Fruit fly (Drosophila melanogaster) whole organism, embryonic: Measurements from ENCODE around the gene ninaB.

ENCODE experiments used
- ATbp ChIP-seq: fragments of 200-800 bp; sonication (Bioruptor generic); optimal IDR thresholded peaks from 2 replicates; lab custom pipeline; 2017; ENCODE audit warnings: missing biosample characterization, mild to moderate bottlenecking, missing genetic modification characterization, missing genetic modification reagents
- B-H2 ChIP-seq: fragments of 200-800 bp; sonication (Bioruptor generic); optimal IDR thresholded peaks from 2 replicates; lab custom pipeline; 2018; ENCODE audit warnings: missing biosample characterization, mild to moderate bottlenecking, missing genetic modification characterization
- Bteb2 ChIP-seq: fragments of 200-800 bp; sonication (Bioruptor generic); optimal IDR thresholded peaks from 2 replicates; lab custom pipeline; 2016; ENCODE audit warnings: missing biosample characterization, missing genetic modification characterization
- CG10147 ChIP-seq: fragments of 200-800 bp; sonication (Bioruptor generic); optimal IDR thresholded peaks from 2 replicates; lab custom pipeline; 2019; ENCODE audit warnings: missing biosample characterization, mild to moderate bottlenecking, missing genetic modification characterization, moderate library complexity
- CG11695 ChIP-seq: fragments of 200-800 bp; sonication (Bioruptor generic); IDR thresholded peaks from 3 replicates; pipeline ENCODE4 v1.3.6; 2022; ENCODE audit warnings: missing biosample characterization, missing genetic modification characterization
- CG12104 ChIP-seq: fragments of 200-800 bp; sonication (Bioruptor generic); optimal IDR thresholded peaks from 3 replicates; lab custom pipeline; 2016; ENCODE audit warnings: missing biosample characterization, missing genetic modification characterization
- CG13296 ChIP-seq: fragments of 200-800 bp; sonication (Bioruptor generic); optimal IDR thresholded peaks from 3 replicates; lab custom pipeline; 2018; ENCODE audit warnings: missing biosample characterization, mild to moderate bottlenecking, missing genetic modification characterization
- CG14710 ChIP-seq: fragments of 200-800 bp; sonication (Bioruptor generic); optimal IDR thresholded peaks from 3 replicates; lab custom pipeline; 2019; ENCODE audit warnings: missing biosample characterization, mild to moderate bottlenecking, missing genetic modification characterization, moderate library complexity
- CG15479 ChIP-seq: fragments of 200-800 bp; sonication (Bioruptor generic); optimal IDR thresholded peaks from 3 replicates; lab custom pipeline; 2019; ENCODE audit warnings: missing biosample characterization, mild to moderate bottlenecking, missing genetic modification characterization, moderate library complexity
- CG15601 ChIP-seq: fragments of 200-800 bp; sonication (Bioruptor generic); optimal IDR thresholded peaks from 3 replicates; lab custom pipeline; 2019; ENCODE audit warnings: missing biosample characterization, mild to moderate bottlenecking, missing genetic modification characterization, moderate library complexity
- CG17359 ChIP-seq: fragments of 200-800 bp; sonication (Bioruptor generic); optimal IDR thresholded peaks from 3 replicates; lab custom pipeline; 2018; ENCODE audit warnings: missing biosample characterization, mild to moderate bottlenecking, missing genetic modification characterization, moderate library complexity
- CG1792 ChIP-seq: fragments of 200-800 bp; sonication (Bioruptor generic); optimal IDR thresholded peaks from 2 replicates; lab custom pipeline; 2016; ENCODE audit warnings: missing biosample characterization, missing genetic modification characterization
- CG2202 ChIP-seq: fragments of 200-800 bp; sonication (Bioruptor generic); optimal IDR thresholded peaks from 2 replicates; lab custom pipeline; 2018; ENCODE audit warnings: missing biosample characterization, mild to moderate bottlenecking, missing genetic modification characterization
- CG31388 ChIP-seq: fragments of 200-800 bp; sonication (Bioruptor generic); optimal IDR thresholded peaks from 2 replicates; lab custom pipeline; 2016; ENCODE audit warnings: missing biosample characterization, missing genetic modification characterization
- CG31441 ChIP-seq: fragments of 200-800 bp; sonication (Bioruptor generic); IDR thresholded peaks from 2 replicates; pipeline ENCODE4 v1.3.6; 2022; ENCODE audit warnings: missing biosample characterization, missing genetic modification characterization
- CG3163 ChIP-seq: fragments of 200-800 bp; sonication (Bioruptor generic); optimal IDR thresholded peaks from 3 replicates; lab custom pipeline; 2016; ENCODE audit warnings: missing biosample characterization, missing genetic modification characterization
- CG33557 ChIP-seq: fragments of 200-800 bp; sonication (Bioruptor generic); optimal IDR thresholded peaks from 2 replicates; lab custom pipeline; 2019; ENCODE audit warnings: missing biosample characterization, mild to moderate bottlenecking, missing genetic modification characterization, moderate library complexity
- CG34422 ChIP-seq: fragments of 200-800 bp; sonication (Bioruptor generic); IDR thresholded peaks from 3 replicates; pipeline ENCODE4 v1.3.6; 2022; ENCODE audit warnings: missing biosample characterization, missing genetic modification characterization
- CG4328 ChIP-seq: fragments of 200-800 bp; sonication (Bioruptor generic); optimal IDR thresholded peaks from 3 replicates; lab custom pipeline; 2017; ENCODE audit warnings: missing biosample characterization, missing genetic modification reagents, missing genetic modification characterization
- CG6791 ChIP-seq: fragments of 200-800 bp; sonication (Bioruptor generic); IDR thresholded peaks from 3 replicates; pipeline ENCODE4 v1.3.6; 2022; ENCODE audit warnings: missing biosample characterization, missing genetic modification characterization; ENCODE audit not compliant: partially characterized antibody
- Dek ChIP-seq: fragments of 200-800 bp; sonication (Bioruptor generic); optimal IDR thresholded peaks from 3 replicates; lab custom pipeline; 2019; ENCODE audit warnings: missing biosample characterization, mild to moderate bottlenecking, missing genetic modification characterization, moderate library complexity
- HLH3B ChIP-seq: fragments of 200-800 bp; sonication (Bioruptor generic); IDR thresholded peaks from 2 replicates; pipeline ENCODE4 v1.3.6; 2022; ENCODE audit warnings: missing biosample characterization, missing genetic modification characterization
- HLHmδ ChIP-seq: fragments of 200-800 bp; sonication (Bioruptor generic); optimal IDR thresholded peaks from 2 replicates; lab custom pipeline; 2018; ENCODE audit warnings: missing biosample characterization, mild to moderate bottlenecking, missing genetic modification characterization, moderate library complexity
- Hand ChIP-seq: fragments of 200-800 bp; sonication (Bioruptor generic); optimal IDR thresholded peaks from 2 replicates; lab custom pipeline; 2017; ENCODE audit warnings: mild to moderate bottlenecking, missing biosample characterization, missing genetic modification reagents, missing genetic modification characterization
- HmgD ChIP-seq: fragments of 200-800 bp; sonication (Bioruptor generic); optimal IDR thresholded peaks from 3 replicates; lab custom pipeline; 2016; ENCODE audit warnings: missing biosample characterization, missing genetic modification characterization
- Jarid2 ChIP-seq: fragments of 200-800 bp; sonication (Bioruptor generic); optimal IDR thresholded peaks from 3 replicates; lab custom pipeline; 2017; ENCODE audit warnings: mild to moderate bottlenecking, missing biosample characterization, missing genetic modification reagents, missing genetic modification characterization
- Kr ChIP-seq: fragments of 200-800 bp; sonication (Bioruptor generic); optimal IDR thresholded peaks from 2 replicates; lab custom pipeline; 2017; ENCODE audit warnings: missing biosample characterization, mild to moderate bottlenecking, missing genetic modification characterization
- NC2β ChIP-seq: fragments of 200-800 bp; sonication (Bioruptor generic); optimal IDR thresholded peaks from 2 replicates; lab custom pipeline; 2016; ENCODE audit warnings: missing biosample characterization, missing genetic modification characterization
- NFAT ChIP-seq: fragments of 200-800 bp; sonication (Bioruptor generic); IDR thresholded peaks from 2 replicates; pipeline ENCODE4 v1.3.6; 2022; ENCODE audit warnings: missing biosample characterization, missing genetic modification characterization
- Oli ChIP-seq: fragments of 200-800 bp; sonication (Bioruptor generic); optimal IDR thresholded peaks from 2 replicates; lab custom pipeline; 2018; ENCODE audit warnings: missing biosample characterization, mild to moderate bottlenecking, missing genetic modification characterization, moderate library complexity
- Ptx1 ChIP-seq: fragments of 200-800 bp; sonication (Bioruptor generic); IDR thresholded peaks from 2 replicates; pipeline ENCODE4 v1.3.6; 2022; ENCODE audit warnings: missing biosample characterization, missing genetic modification characterization
- Six4 ChIP-seq: fragments of 200-800 bp; sonication (Bioruptor generic); optimal IDR thresholded peaks from 2 replicates; lab custom pipeline; 2016; ENCODE audit warnings: missing biosample characterization, missing genetic modification characterization
- al ChIP-seq: fragments of 200-800 bp; sonication (Bioruptor generic); IDR thresholded peaks from 2 replicates; pipeline ENCODE4 v1.3.6; 2022; ENCODE audit warnings: missing biosample characterization, missing genetic modification characterization
- ase ChIP-seq: fragments of 200-800 bp; sonication (Bioruptor generic); IDR thresholded peaks from 3 replicates; pipeline ENCODE4 v1.3.6; 2022; ENCODE audit warnings: missing biosample characterization, missing genetic modification characterization
- bsh ChIP-seq, 2 experiments: fragments of 200-800 bp; sonication (Bioruptor generic); optimal IDR thresholded peaks; 2 replicates each; lab custom pipeline; 2017 to 2018; ENCODE audit warnings: mild to moderate bottlenecking in 2 of 2, missing biosample characterization in 2 of 2, missing genetic modification characterization in 2 of 2, moderate library complexity in 1 of 2
- caup ChIP-seq: fragments of 200-800 bp; sonication (Bioruptor generic); optimal IDR thresholded peaks from 3 replicates; lab custom pipeline; 2017; ENCODE audit warnings: missing biosample characterization, mild to moderate bottlenecking, missing genetic modification characterization, moderate library complexity; ENCODE audit not compliant: severe bottlenecking
- chif ChIP-seq, 2 experiments: fragments of 200-800 bp; sonication (Bioruptor generic); optimal IDR thresholded peaks; 3 replicates each; lab custom pipeline; 2016; ENCODE audit warnings: missing biosample characterization in 2 of 2, missing genetic modification characterization in 2 of 2
- cwo ChIP-seq: fragments of 200-800 bp; sonication (Bioruptor generic); optimal IDR thresholded peaks from 3 replicates; lab custom pipeline; 2017; ENCODE audit warnings: missing biosample characterization, missing genetic modification characterization, mild to moderate bottlenecking, moderate library complexity, missing genetic modification reagents
- dan ChIP-seq: fragments of 200-800 bp; sonication (Bioruptor generic); IDR thresholded peaks from 2 replicates; pipeline ENCODE4 v1.3.6; 2022; ENCODE audit warnings: missing biosample characterization, missing genetic modification characterization
- dati ChIP-seq: fragments of 200-800 bp; sonication (Bioruptor generic); IDR thresholded peaks from 2 replicates; pipeline ENCODE4 v1.3.6; 2022; ENCODE audit warnings: missing biosample characterization, missing genetic modification characterization
- kay ChIP-seq: fragments of 200-800 bp; sonication (Bioruptor generic); optimal IDR thresholded peaks from 2 replicates; lab custom pipeline; 2016; ENCODE audit warnings: missing biosample characterization, missing genetic modification characterization
- lola ChIP-seq, 3 experiments: fragments of >200 bp in 2 of 3; fragments of 200-800 bp in 1 of 3; sonication (Bioruptor generic) in 1 of 3; optimal IDR thresholded peaks; 2 replicates each; lab custom pipeline; 2017 to 2019; ENCODE audit warnings: missing biosample characterization in 3 of 3, missing genetic modification characterization in 3 of 3, mild to moderate bottlenecking in 1 of 3, moderate library complexity in 1 of 3
- org-1 ChIP-seq: fragments of 200-800 bp; sonication (Bioruptor generic); optimal IDR thresholded peaks from 2 replicates; lab custom pipeline; 2017; ENCODE audit warnings: missing biosample characterization, missing genetic modification characterization
- pan ChIP-seq, 4 experiments: fragments of >200 bp in 3 of 4; fragments of 200-800 bp in 1 of 4; sonication (Bioruptor generic) in 1 of 4; optimal IDR thresholded peaks in 3 of 4; IDR thresholded peaks in 1 of 4; 2 replicates each; pipeline versions ENCODE4 v1.3.6 to Lab custom; 2017 to 2022; ENCODE audit warnings: missing biosample characterization in 2 of 4, missing genetic modification characterization in 2 of 4, mixed read lengths in 1 of 4
- sens ChIP-seq: fragments of 200-800 bp; sonication (Bioruptor generic); peaks from one replicate; lab custom pipeline; 2016; ENCODE audit warnings: missing biosample characterization, missing genetic modification characterization
- sens-2 ChIP-seq: fragments of 200-800 bp; sonication (Bioruptor generic); IDR thresholded peaks from 2 replicates; pipeline ENCODE4 v1.3.6; 2022; ENCODE audit warnings: missing biosample characterization, missing genetic modification characterization
- stwl ChIP-seq: fragments of 200-800 bp; sonication (Bioruptor generic); optimal IDR thresholded peaks from 3 replicates; lab custom pipeline; 2018; ENCODE audit warnings: missing biosample characterization, mild to moderate bottlenecking, missing genetic modification characterization, moderate library complexity
- unpg ChIP-seq: fragments of 200-800 bp; sonication (Bioruptor generic); optimal IDR thresholded peaks from 3 replicates; lab custom pipeline; 2018; ENCODE audit warnings: missing biosample characterization, mild to moderate bottlenecking, missing genetic modification characterization, moderate library complexity

The ninaB gene

DNA sequence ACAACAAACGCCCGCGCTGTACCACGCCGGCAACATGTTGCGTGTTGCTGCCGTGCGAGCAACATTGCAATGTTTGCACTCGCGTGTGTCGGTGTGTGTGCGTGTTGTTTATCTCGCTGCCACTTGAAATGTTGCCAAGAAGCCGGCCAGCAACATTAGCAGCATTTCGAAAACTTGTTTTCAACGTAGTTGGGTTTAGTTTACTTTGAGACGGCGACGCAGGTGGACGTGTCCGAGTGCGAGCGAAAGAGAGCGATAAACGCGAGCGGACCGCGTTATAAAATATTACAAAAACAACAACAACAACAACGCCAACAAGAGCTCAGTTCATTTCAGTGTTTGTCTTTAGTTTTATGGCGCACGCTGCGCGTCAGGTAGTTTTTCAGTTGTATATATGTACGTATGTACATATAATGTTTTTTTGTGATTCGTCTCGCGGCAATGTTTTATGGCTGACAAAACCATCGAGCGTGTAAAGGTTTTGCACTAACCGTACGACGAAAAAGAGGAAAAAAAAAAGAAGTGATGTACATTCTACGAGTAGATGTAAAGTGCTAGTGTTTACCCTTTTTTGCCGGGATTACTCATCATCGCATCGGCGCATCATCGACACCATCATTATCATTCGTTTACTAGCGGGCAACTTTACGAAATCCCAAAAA is 14.8 kb downstream of the ninaB start, which contains the start of gene kmr (continued):
- no peak for TF ChIP-seq CG1792 (GFP tag; lab: Kevin White, UChicago)
- peak; percentile 46 for TF ChIP-seq CG17359 (tag; lab: Kevin White, UChicago)
- peak; percentile 53 for TF ChIP-seq cwo (GFP tag; lab: Kevin White, UChicago)
- no peak for TF ChIP-seq Six4
- TF ChIP-seq pan (optimal IDR thresholded peaks at IDR 0.05; lab: Kevin White, UChicago): no peak
- peak in 1 of 2 experiments; percentile 49 for TF ChIP-seq pan (GFP tag; optimal IDR thresholded peaks at IDR 0.05 in 1 of 2, IDR thresholded peaks at IDR 0.05 in 1 of 2)
- peak; percentile 67 for TF ChIP-seq B-H2
- TF ChIP-seq chif (GFP tag; optimal IDR thresholded peaks at IDR 0.05; lab: Kevin White, UChicago): peak in 1 of 2 experiments; percentile 31
- TF ChIP-seq dan (GFP tag; lab: Robert Waterston, UW): no peak
- TF ChIP-seq CG11695 (GFP tag; lab: Robert Waterston, UW): peak; percentile 33; the same call in 2 of the 3 replicates
- no peak for TF ChIP-seq CG31388 (GFP tag; lab: Kevin White, UChicago)
- TF ChIP-seq CG3163 (GFP tag; lab: Kevin White, UChicago): peak; percentile 13
- peak; percentile 34; the same call in 1 of the 2 replicates for TF ChIP-seq CG31441 (GFP tag; lab: Robert Waterston, UW)
- no peak for TF ChIP-seq HmgD
- no peak for TF ChIP-seq sens-2
- TF ChIP-seq kay (GFP tag; lab: Kevin White, UChicago): no peak
- TF ChIP-seq Dek (tag; lab: Kevin White, UChicago): peak; percentile 5
- TF ChIP-seq CG12104 (GFP tag; lab: Kevin White, UChicago): no peak
- TF ChIP-seq NC2β: peak; percentile 38
- TF ChIP-seq stwl (tag; lab: Kevin White, UChicago): peak; percentile 8
- TF ChIP-seq CG15601 (tag; lab: Kevin White, UChicago): peak; percentile 42
- TF ChIP-seq Hand (GFP tag; lab: Kevin White, UChicago): peak; percentile 58
- peak; percentile 54 for TF ChIP-seq unpg (GFP tag; lab: Kevin White, UChicago)
- TF ChIP-seq HLH3B: peak; percentile 41; the same call in 1 of the 2 replicates
- peak; percentile 59 for TF ChIP-seq caup (GFP tag; lab: Kevin White, UChicago)
- TF ChIP-seq HLHmδ: peak; percentile 79
- TF ChIP-seq Kr (GFP tag; lab: Kevin White, UChicago): peak; percentile 73
- TF ChIP-seq CG6791: no peak
- peak; percentile 98 for TF ChIP-seq Jarid2 (GFP tag; lab: Kevin White, UChicago)
- peak; percentile 66 for TF ChIP-seq ATbp (GFP tag; lab: Kevin White, UChicago)
- TF ChIP-seq CG15479 (GFP tag; lab: Kevin White, UChicago): peak; percentile 69
- no peak for TF ChIP-seq dati
- no peak for TF ChIP-seq CG33557 (GFP tag; lab: Kevin White, UChicago)
- no peak for TF ChIP-seq ase (GFP tag; lab: Robert Waterston, UW)
- no peak for TF ChIP-seq CG4328
- no peak for TF ChIP-seq bsh (GFP tag; optimal IDR thresholded peaks at IDR 0.05; lab: Kevin White, UChicago)
- no peak for TF ChIP-seq Ptx1 (GFP tag; lab: Robert Waterston, UW)
- peak; percentile 68 for TF ChIP-seq sens (GFP tag; lab: Kevin White, UChicago)
- TF ChIP-seq NFAT (GFP tag; lab: Robert Waterston, UW): peak; percentile 8; the same call in 1 of the 2 replicates
- TF ChIP-seq CG10147 (GFP tag; lab: Kevin White, UChicago): no peak
- no peak for TF ChIP-seq lola (GFP tag; optimal IDR thresholded peaks at IDR 0.05; lab: Kevin White, UChicago)
- TF ChIP-seq al (GFP tag; lab: Robert Waterston, UW): no peak
- no peak for TF ChIP-seq Oli (tag; lab: Kevin White, UChicago)
- peak; percentile 26 for TF ChIP-seq org-1 (GFP tag; lab: Kevin White, UChicago)
- TF ChIP-seq Bteb2 (GFP tag; lab: Kevin White, UChicago): no peak
- TF ChIP-seq CG34422: peak; percentile 64; the same call in 1 of the 3 replicates
- peak; percentile 56 for TF ChIP-seq CG13296 (GFP tag; lab: Kevin White, UChicago)
- peak; percentile 48 for TF ChIP-seq CG2202 (tag; lab: Kevin White, UChicago)
- no peak for TF ChIP-seq CG14710 (tag; lab: Kevin White, UChicago)
